Worm (Caenorhabditis elegans) whole organism, young adult: ENCODE measurements around the gene cest-1.1.

Experiments used
- F33H1.4 ChIP-seq: fragments of 200-800 bp; sonication (Bioruptor generic); IDR thresholded peaks from 2 replicates; pipeline ENCODE4 v1.3.6; 2022; ENCODE audit warnings: missing genetic modification reagents, missing genetic modification characterization, missing compliant biosample characterization
- athp-1 ChIP-seq: sonication (generic microtip); optimal IDR thresholded peaks from 2 replicates; lab custom pipeline; 2017; ENCODE audit warnings: mild to moderate bottlenecking, missing genetic modification characterization, missing compliant biosample characterization
- unc-62 ChIP-seq: fragments of 150-350 bp; optimal IDR thresholded peaks from 2 replicates; lab custom pipeline; 2014; ENCODE audit warnings: missing biosample characterization, missing genetic modification reagents, missing genetic modification characterization

DNA sequence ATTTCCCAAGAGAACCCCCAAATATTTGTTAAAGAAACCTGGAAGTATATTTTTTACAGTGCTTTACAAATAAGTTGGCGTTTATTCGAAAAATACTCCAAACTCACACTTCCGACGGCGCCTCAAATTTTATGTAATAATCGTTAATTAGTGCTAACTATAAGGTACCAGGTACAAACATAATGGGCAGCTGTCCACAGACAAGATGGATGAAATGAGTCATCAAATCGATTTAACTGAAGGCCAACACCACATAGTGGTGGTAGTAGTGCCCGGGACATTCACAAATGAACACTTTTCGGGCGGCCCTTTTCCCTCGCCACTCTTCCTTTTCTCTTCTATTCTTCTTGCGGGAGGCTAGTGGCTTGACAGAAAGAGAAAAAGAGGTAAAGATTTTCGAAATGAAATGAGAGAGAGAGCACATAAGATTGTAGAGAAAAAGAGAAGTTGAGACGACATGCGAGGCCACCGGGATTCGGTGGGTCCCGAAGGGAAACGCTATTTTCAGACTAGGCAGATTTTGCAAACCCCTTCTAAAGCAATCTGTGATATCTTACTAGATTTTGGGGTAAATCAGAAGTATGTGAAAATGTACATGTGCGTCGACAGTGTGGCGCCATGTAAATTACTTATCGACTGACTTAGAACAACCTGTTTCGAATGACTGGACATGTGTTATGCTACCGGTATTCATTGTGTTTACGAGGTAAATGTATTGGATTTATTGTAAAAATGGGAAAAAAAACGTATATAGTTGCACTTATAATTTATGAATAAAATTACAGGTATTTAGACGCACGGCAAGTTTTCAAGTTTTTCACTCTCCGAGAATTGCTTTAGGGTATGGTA lies 27.1 kb downstream of the cest-1.1 start:
- TF ChIP-seq F33H1.4 (GFP tag; lab: Robert Waterston, UW), result no peak
- TF ChIP-seq athp-1 (tag; lab: Kevin White, UChicago), result no peak
- no peak for TF ChIP-seq unc-62 (GFP tag; lab: Kevin White, UChicago)
